Worm (Caenorhabditis elegans): ENCODE data around the gene gpb-1.

Gene gpb-1

ce11 chrII:11714728-11715127 lies 33.7 kb downstream of the gpb-1 start:
- TF ChIP-seq fkh-10 (GFP tag; optimal IDR thresholded peaks at IDR 0.05) (no peak), efl-1 (optimal IDR thresholded peaks at IDR 0.05) (no peak), efl-1 (GFP tag; optimal IDR thresholded peaks at IDR 0.05 in 1 of 2) (peak in 1 of 2 experiments; percentile 43), snpc-4 (tag; optimal IDR thresholded peaks at IDR 0.05) (peak; percentile 75)

ce11 chrII:11713569-11713968 lies 34.8 kb downstream of the gpb-1 start, which contains the start of gene F13D12.10:
TSS of gene F13D12.10 (plus strand) at chrII:11713799.
- TF ChIP-seq unc-62 (GFP tag; optimal IDR thresholded peaks at IDR 0.05) (no peak), fkh-8 (tag; optimal IDR thresholded peaks at IDR 0.05) (peak; percentile 18), nhr-71 (tag; optimal IDR thresholded peaks at IDR 0.05) (peak; percentile 82), swsn-7 (tag; optimal IDR thresholded peaks at IDR 0.05) (peak; percentile 39), fkh-10 (GFP tag; optimal IDR thresholded peaks at IDR 0.05) (no peak), lin-39 (tag; optimal IDR thresholded peaks at IDR 0.05) (peak; percentile 54), ceh-8 (GFP tag; optimal IDR thresholded peaks at IDR 0.05) (no peak), nhr-47 (tag; optimal IDR thresholded peaks at IDR 0.05) (peak; percentile 10), rnt-1 (tag; optimal IDR thresholded peaks at IDR 0.05) (peak; percentile 85), nhr-19 (GFP tag; conservative IDR thresholded peaks at IDR 0.05) (peak; percentile 57), xbp-1 (tag; optimal IDR thresholded peaks at IDR 0.05) (peak; percentile 37), ets-5 (GFP tag; IDR thresholded peaks at IDR 0.05) (no peak), fkh-4 (tag; optimal IDR thresholded peaks at IDR 0.05; ENCODE audit: borderline replicate concordance) (no peak), lir-3 (tag; optimal IDR thresholded peaks at IDR 0.05; ENCODE audit: poor library complexity) (peak; percentile 26), nhr-20 (tag; optimal IDR thresholded peaks at IDR 0.05) (peak; percentile 37), snu-23 (GFP tag; optimal IDR thresholded peaks at IDR 0.05) (peak; percentile 58), tbx-2 (tag; optimal IDR thresholded peaks at IDR 0.05) (peak; percentile 30), lin-14 (GFP tag; optimal IDR thresholded peaks at IDR 0.05) (peak; percentile 83), mdl-1 (tag; optimal IDR thresholded peaks at IDR 0.05) (peak in 1 of 2 experiments; percentile 45), unc-130 (tag; optimal IDR thresholded peaks at IDR 0.05) (no peak), vab-15 (tag; optimal IDR thresholded peaks at IDR 0.05) (no peak), ama-1 (optimal IDR thresholded peaks at IDR 0.05) (no peak), lsy-2 (tag; optimal IDR thresholded peaks at IDR 0.05) (peak; percentile 17 to 34), nhr-11 (tag; optimal IDR thresholded peaks at IDR 0.05) (no peak), alr-1 (tag; optimal IDR thresholded peaks at IDR 0.05; ENCODE audit: borderline replicate concordance) (no peak), irx-1 (tag; optimal IDR thresholded peaks at IDR 0.05) (no peak), dpl-1 (GFP tag; optimal IDR thresholded peaks at IDR 0.05) (peak in 1 of 3 experiments; percentile 10), efl-1 (optimal IDR thresholded peaks at IDR 0.05) (peak in 1 of 2 experiments; percentile 23), efl-1 (GFP tag; optimal IDR thresholded peaks at IDR 0.05 in 1 of 2) (peak in 1 of 2 experiments; percentile 68), elt-3 (tag; optimal IDR thresholded peaks at IDR 0.05) (no peak), ztf-4 (tag; optimal IDR thresholded peaks at IDR 0.05) (peak; percentile 45)

- TF ChIP-seq blmp-1 (tag; optimal IDR thresholded peaks at IDR 0.05) (peak; percentile 97), ets-5 (GFP tag; IDR thresholded peaks at IDR 0.05) (no peak), efl-1 (optimal IDR thresholded peaks at IDR 0.05) (no peak), efl-1 (GFP tag; optimal IDR thresholded peaks at IDR 0.05 in 1 of 2) (peak in 1 of 2 experiments; percentile 15)
Measured at ce11 chrII:11710771-11711170, 37.6 kb downstream of the gpb-1 start.

ce11 chrII:11709464-11709863 lies 38.9 kb downstream of the gpb-1 start, which contains the start of gene fcmt-1:
TSS of gene fcmt-1 (minus strand) at chrII:11709564.
- TF ChIP-seq Y116A8C.19 (tag; optimal IDR thresholded peaks at IDR 0.05; ENCODE audit: borderline replicate concordance) (no peak), sox-4 (tag; optimal IDR thresholded peaks at IDR 0.05) (no peak)

ce11 chrII:11705787-11706186 lies 42.6 kb downstream of the gpb-1 start, which contains the start of gene VF13D12L.3:
TSS of gene VF13D12L.3 (plus strand) at chrII:11706009.
- no peak for TF ChIP-seq zag-1 (tag; optimal IDR thresholded peaks at IDR 0.05)
- no peak for TF ChIP-seq C34B4.2 (tag; optimal IDR thresholded peaks at IDR 0.05)
- no peak for TF ChIP-seq rnt-1 (tag; optimal IDR thresholded peaks at IDR 0.05)
- peak; percentile 71 for TF ChIP-seq blmp-1 (tag; optimal IDR thresholded peaks at IDR 0.05)
- TF ChIP-seq nhr-19 (GFP tag; conservative IDR thresholded peaks at IDR 0.05), result no peak
- TF ChIP-seq snpc-4 (tag; optimal IDR thresholded peaks at IDR 0.05), result no peak
- TF ChIP-seq ets-5 (GFP tag; IDR thresholded peaks at IDR 0.05), result no peak
- no peak for TF ChIP-seq nhr-237 (tag; optimal IDR thresholded peaks at IDR 0.05)
- TF ChIP-seq lin-35 (GFP tag; optimal IDR thresholded peaks at IDR 0.05), result peak in 1 of 2 experiments; percentile 3
- no peak for TF ChIP-seq aly-2 (tag; optimal IDR thresholded peaks at IDR 0.05)
- TF ChIP-seq nhr-71 (tag; optimal IDR thresholded peaks at IDR 0.05), result peak; percentile 15
- TF ChIP-seq zip-4 (GFP tag; optimal IDR thresholded peaks at IDR 0.05), result no peak
- TF ChIP-seq elt-3 (tag; optimal IDR thresholded peaks at IDR 0.05), result peak in 1 of 6 experiments; percentile 13
- peak; percentile 7 for TF ChIP-seq nhr-90 (tag; optimal IDR thresholded peaks at IDR 0.05; ENCODE audit: poor library complexity)
- no peak for TF ChIP-seq ceh-8 (GFP tag; optimal IDR thresholded peaks at IDR 0.05)
- no peak for TF ChIP-seq lin-13 (GFP tag; optimal IDR thresholded peaks at IDR 0.05)
- peak; percentile 32 for TF ChIP-seq nhr-85 (tag)
- no peak for TF ChIP-seq F16B12.6 (tag; optimal IDR thresholded peaks at IDR 0.05)
- TF ChIP-seq vab-15 (tag; optimal IDR thresholded peaks at IDR 0.05), result no peak

Measured in whole organism, L1 larva.